Worm (Caenorhabditis elegans) whole organism, midembryonic: ENCODE measurements around the gene rbr-2.

Source experiments
- cog-1 ChIP-seq: sonication (generic microtip); optimal IDR thresholded peaks from 2 replicates; lab custom pipeline; 2016; ENCODE audit warnings: missing genetic modification characterization, missing compliant biosample characterization
- flt-1 ChIP-seq: fragments of 200-800 bp; sonication (Bioruptor generic); IDR thresholded peaks from 2 replicates; pipeline ENCODE4 v1.3.6; 2022; ENCODE audit warnings: missing genetic modification characterization, missing compliant biosample characterization
- klf-2 ChIP-seq: fragments of 200-800 bp; sonication (Bioruptor generic); conservative IDR thresholded peaks from 2 replicates; pipeline ENCODE4 v1.3.6; 2022; ENCODE audit warnings: missing genetic modification reagents, missing genetic modification characterization, missing compliant biosample characterization
- med-1 ChIP-seq: sonication (generic microtip); optimal IDR thresholded peaks from 2 replicates; lab custom pipeline; 2017; ENCODE audit warnings: missing genetic modification characterization, mild to moderate bottlenecking, missing compliant biosample characterization, antibody characterized with exemption, missing genetic modification reagents; ENCODE audit not compliant: insufficient read depth
- ref-1 ChIP-seq: fragments of 200-800 bp; sonication (Bioruptor generic); conservative IDR thresholded peaks from 2 replicates; pipeline ENCODE4 v1.3.6; 2022; ENCODE audit warnings: missing genetic modification reagents, missing genetic modification characterization, missing compliant biosample characterization
- tab-1 ChIP-seq: fragments of 200-800 bp; sonication (Bioruptor generic); IDR thresholded peaks from 2 replicates; pipeline ENCODE4 v1.3.6; 2022; ENCODE audit warnings: missing genetic modification characterization, missing compliant biosample characterization
- ztf-23 ChIP-seq: fragments of 200-800 bp; sonication (Bioruptor generic); IDR thresholded peaks from 2 replicates; pipeline ENCODE4 v1.3.6; 2022; ENCODE audit warnings: missing genetic modification reagents, missing genetic modification characterization, missing compliant biosample characterization
- ztf-29 ChIP-seq: fragments of 200-800 bp; sonication (Bioruptor generic); IDR thresholded peaks from 2 replicates; pipeline ENCODE4 v1.3.6; 2022; ENCODE audit warnings: missing genetic modification reagents, missing genetic modification characterization, missing compliant biosample characterization

- TF ChIP-seq flt-1 (GFP tag; lab: Robert Waterston, UW) = no peak
- TF ChIP-seq ztf-23 = no peak
- no peak for TF ChIP-seq ref-1
- no peak for TF ChIP-seq ztf-29 (GFP tag; lab: Robert Waterston, UW)
- no peak for TF ChIP-seq tab-1 (GFP tag; lab: Robert Waterston, UW)
- TF ChIP-seq cog-1 = peak; percentile 25
- TF ChIP-seq med-1 = no peak
- no peak for TF ChIP-seq klf-2 (GFP tag; lab: Robert Waterston, UW)
Measured at ce11 chrIV:10936906-10937540, 17.2 kb downstream of the rbr-2 start, which contains the start of gene fic-1.
